Worm (Caenorhabditis elegans) whole organism, young adult: ENCODE results near the gene F58B4.5.

Experiments used
- B0035.1 ChIP-seq: sonication (generic microtip); optimal IDR thresholded peaks from 2 replicates; lab custom pipeline; 2016; ENCODE audit warnings: missing genetic modification characterization, mild to moderate bottlenecking, missing compliant biosample characterization, missing genotype, missing genetic modification reagents
- B0336.3 ChIP-seq: fragments of 200-800 bp; sonication (Bioruptor generic); IDR thresholded peaks from 2 replicates; pipeline ENCODE4 v1.3.6; 2022; ENCODE audit warnings: missing genetic modification characterization, missing compliant biosample characterization
- F33H1.4 ChIP-seq: fragments of 200-800 bp; sonication (Bioruptor generic); IDR thresholded peaks from 2 replicates; pipeline ENCODE4 v1.3.6; 2022; ENCODE audit warnings: missing genetic modification reagents, missing genetic modification characterization, missing compliant biosample characterization
- F37B4.10 ChIP-seq: fragments of 200-800 bp; sonication (Bioruptor generic); IDR thresholded peaks from 2 replicates; pipeline ENCODE4 v1.3.6; 2022; ENCODE audit warnings: missing genetic modification characterization, missing compliant biosample characterization
- F39B2.1 ChIP-seq: fragments of 200-800 bp; sonication (Bioruptor generic); IDR thresholded peaks from 2 replicates; pipeline ENCODE4 v1.3.6; 2022; ENCODE audit warnings: missing genetic modification reagents, missing genetic modification characterization, missing compliant biosample characterization
- F57A8.1 ChIP-seq: fragments of 200-800 bp; sonication (Bioruptor generic); optimal IDR thresholded peaks from 2 replicates; lab custom pipeline; 2018; ENCODE audit warnings: mild to moderate bottlenecking, missing genetic modification characterization, moderate library complexity, missing compliant biosample characterization
- T07F8.4 ChIP-seq: sonication (generic microtip); optimal IDR thresholded peaks from 2 replicates; lab custom pipeline; 2016; ENCODE audit warnings: mild to moderate bottlenecking, missing genetic modification characterization, moderate library complexity, missing compliant biosample characterization
- Y53F4B.3 ChIP-seq: fragments of 200-800 bp; sonication (Bioruptor generic); IDR thresholded peaks from 2 replicates; pipeline ENCODE4 v1.3.6; 2022; ENCODE audit warnings: missing genetic modification reagents, missing genetic modification characterization, missing compliant biosample characterization
- Y56A3A.18 ChIP-seq: fragments of 200-800 bp; sonication (Bioruptor generic); IDR thresholded peaks from 2 replicates; pipeline ENCODE4 v1.3.6; 2022; ENCODE audit warnings: missing genetic modification reagents, missing genetic modification characterization, missing compliant biosample characterization
- Y67H2A.10 ChIP-seq: fragments of 200-800 bp; sonication (Bioruptor generic); conservative IDR thresholded peaks from 2 replicates; pipeline ENCODE4 v1.3.6; 2022; ENCODE audit warnings: missing genetic modification reagents, missing genetic modification characterization, missing compliant biosample characterization
- Y79H2A.3 ChIP-seq: fragments of 200-800 bp; sonication (Bioruptor generic); conservative IDR thresholded peaks from 2 replicates; pipeline ENCODE4 v1.3.6; 2022; ENCODE audit warnings: missing genetic modification reagents, missing genetic modification characterization, missing compliant biosample characterization
- ZK185.1 ChIP-seq: sonication (generic microtip); optimal IDR thresholded peaks from 2 replicates; lab custom pipeline; 2016; ENCODE audit warnings: mild to moderate bottlenecking, missing genetic modification characterization, missing compliant biosample characterization; ENCODE audit not compliant: poor library complexity, severe bottlenecking
- aptf-2 ChIP-seq: fragments of 200-800 bp; sonication (Bioruptor generic); conservative IDR thresholded peaks from 2 replicates; pipeline ENCODE4 v1.3.6; 2022; ENCODE audit warnings: missing genetic modification reagents, missing genetic modification characterization, missing compliant biosample characterization
- atf-7 ChIP-seq: sonication (generic microtip); optimal IDR thresholded peaks from 2 replicates; lab custom pipeline; 2017; ENCODE audit warnings: mild to moderate bottlenecking, missing genetic modification characterization, missing compliant biosample characterization
- bed-2 ChIP-seq: fragments of 200-800 bp; sonication (Bioruptor generic); IDR thresholded peaks from 2 replicates; pipeline ENCODE4 v1.3.6; 2022; ENCODE audit warnings: missing genetic modification reagents, missing genetic modification characterization, missing compliant biosample characterization
- cebp-1 ChIP-seq, 2 experiments: fragments of 200-800 bp in 1 of 2; sonication (Bioruptor generic) in 1 of 2; sonication (generic microtip) in 1 of 2; IDR thresholded peaks in 1 of 2; optimal IDR thresholded peaks in 1 of 2; 2 replicates each; pipeline versions ENCODE4 v1.3.6 to Lab custom; 2017 to 2022; ENCODE audit warnings: missing compliant biosample characterization in 2 of 2, missing genetic modification characterization in 2 of 2, mild to moderate bottlenecking in 1 of 2, missing genetic modification reagents in 1 of 2, moderate library complexity in 1 of 2
- ceh-40 ChIP-seq: fragments of 200-800 bp; sonication (Bioruptor generic); IDR thresholded peaks from 2 replicates; pipeline ENCODE4 v1.3.6; 2022; ENCODE audit warnings: missing genetic modification characterization, missing compliant biosample characterization
- ceh-58 ChIP-seq: fragments of 200-800 bp; sonication (Bioruptor generic); IDR thresholded peaks from 2 replicates; pipeline ENCODE4 v1.3.6; 2022; ENCODE audit warnings: missing genetic modification characterization, missing compliant biosample characterization
- chd-7 ChIP-seq: sonication (generic microtip); optimal IDR thresholded peaks from 2 replicates; lab custom pipeline; 2016; ENCODE audit warnings: mild to moderate bottlenecking, missing genetic modification characterization, moderate library complexity, missing compliant biosample characterization
- dox-1 ChIP-seq: fragments of 200-800 bp; sonication (Bioruptor generic); IDR thresholded peaks from 2 replicates; pipeline ENCODE4 v1.3.6; 2022; ENCODE audit warnings: missing genetic modification reagents, missing genetic modification characterization, missing compliant biosample characterization
- efl-1 ChIP-seq: fragments of 150-350 bp; optimal IDR thresholded peaks from 2 replicates; lab custom pipeline; 2014; ENCODE audit warnings: missing biosample characterization, missing genetic modification reagents, missing genetic modification characterization
- egl-44 ChIP-seq: fragments of 200-800 bp; sonication (Bioruptor generic); IDR thresholded peaks from 2 replicates; pipeline ENCODE4 v1.3.6; 2022; ENCODE audit warnings: missing genetic modification reagents, missing genetic modification characterization, missing compliant biosample characterization
- hlh-26 ChIP-seq: fragments of 200-800 bp; sonication (Bioruptor generic); conservative IDR thresholded peaks from 2 replicates; pipeline ENCODE4 v1.3.6; 2022; ENCODE audit warnings: missing genetic modification reagents, missing genetic modification characterization, missing compliant biosample characterization
- hsf-1 ChIP-seq: fragments of 200-800 bp; sonication (Bioruptor generic); IDR thresholded peaks from 2 replicates; pipeline ENCODE4 v1.3.6; 2022; ENCODE audit warnings: missing genetic modification reagents, missing genetic modification characterization, missing compliant biosample characterization
- lsy-27 ChIP-seq: sonication (generic microtip); optimal IDR thresholded peaks from 2 replicates; lab custom pipeline; 2017; ENCODE audit warnings: missing genetic modification characterization, mild to moderate bottlenecking, missing compliant biosample characterization, antibody characterized with exemption, missing genotype, borderline replicate concordance; ENCODE audit not compliant: insufficient read depth
- madf-6 ChIP-seq: fragments of 200-800 bp; sonication (Bioruptor generic); IDR thresholded peaks from 2 replicates; pipeline ENCODE4 v1.3.6; 2022; ENCODE audit warnings: missing genetic modification reagents, missing genetic modification characterization, missing compliant biosample characterization
- madf-8 ChIP-seq: fragments of 200-800 bp; sonication (Bioruptor generic); conservative IDR thresholded peaks from 2 replicates; pipeline ENCODE4 v1.3.6; 2022; ENCODE audit warnings: missing genetic modification reagents, missing genetic modification characterization, missing compliant biosample characterization
- mes-4 ChIP-seq: sonication (generic microtip); optimal IDR thresholded peaks from 2 replicates; lab custom pipeline; 2016; ENCODE audit warnings: missing genotype, missing genetic modification characterization, missing compliant biosample characterization
- nfya-1 ChIP-seq: sonication (generic microtip); optimal IDR thresholded peaks from 2 replicates; lab custom pipeline; 2017; ENCODE audit warnings: antibody characterized with exemption, missing compliant biosample characterization, missing genetic modification characterization, borderline replicate concordance; ENCODE audit not compliant: insufficient read depth
- nfyb-1 ChIP-seq: fragments of 200-800 bp; sonication (Bioruptor generic); IDR thresholded peaks from 2 replicates; pipeline ENCODE4 v1.3.6; 2022; ENCODE audit warnings: missing genetic modification reagents, missing genetic modification characterization, missing compliant biosample characterization
- nhr-120 ChIP-seq: fragments of 200-800 bp; sonication (Bioruptor generic); IDR thresholded peaks from 2 replicates; pipeline ENCODE4 v1.3.6; 2022; ENCODE audit warnings: missing genetic modification characterization, missing compliant biosample characterization
- nhr-179 ChIP-seq: sonication (generic microtip); optimal IDR thresholded peaks from 2 replicates; lab custom pipeline; 2016; ENCODE audit warnings: mild to moderate bottlenecking, missing genetic modification characterization, missing compliant biosample characterization
- nhr-27 ChIP-seq: fragments of 200-800 bp; sonication (Bioruptor generic); optimal IDR thresholded peaks from 2 replicates; lab custom pipeline; 2018; ENCODE audit warnings: mild to moderate bottlenecking, missing genetic modification characterization, moderate library complexity, missing compliant biosample characterization
- nhr-80 ChIP-seq: sonication (generic microtip); optimal IDR thresholded peaks from 2 replicates; lab custom pipeline; 2016; ENCODE audit warnings: missing genetic modification characterization, missing compliant biosample characterization
- pbrm-1 ChIP-seq: fragments of 200-800 bp; sonication (Bioruptor generic); IDR thresholded peaks from 2 replicates; pipeline ENCODE4 v1.3.6; 2022; ENCODE audit warnings: missing genetic modification reagents, missing genetic modification characterization, missing compliant biosample characterization
- pha-4 ChIP-seq: fragments of 150-350 bp; sonication (generic microtip); optimal IDR thresholded peaks from 2 replicates; lab custom pipeline; 2014; ENCODE audit warnings: missing biosample characterization, missing genetic modification reagents, missing genetic modification characterization
- rcor-1 ChIP-seq: fragments of 200-800 bp; sonication (Bioruptor generic); IDR thresholded peaks from 2 replicates; pipeline ENCODE4 v1.3.6; 2022; ENCODE audit warnings: missing genetic modification reagents, missing genetic modification characterization, missing compliant biosample characterization
- repo-1 ChIP-seq: sonication (generic microtip); optimal IDR thresholded peaks from 2 replicates; lab custom pipeline; 2017; ENCODE audit warnings: mild to moderate bottlenecking, missing genetic modification characterization, missing compliant biosample characterization
- sdz-38 ChIP-seq: sonication (generic microtip); optimal IDR thresholded peaks from 2 replicates; lab custom pipeline; 2016; ENCODE audit warnings: missing genotype, missing genetic modification characterization, missing compliant biosample characterization
- sea-2 ChIP-seq: fragments of 200-800 bp; sonication (Bioruptor generic); IDR thresholded peaks from 2 replicates; pipeline ENCODE4 v1.3.6; 2022; ENCODE audit warnings: missing genetic modification characterization, missing compliant biosample characterization
- snpc-1.3 ChIP-seq: sonication (generic microtip); optimal IDR thresholded peaks from 2 replicates; lab custom pipeline; 2017; ENCODE audit warnings: missing genetic modification characterization, mild to moderate bottlenecking, missing compliant biosample characterization, antibody characterized with exemption, moderate library complexity, missing genotype, missing genetic modification reagents; ENCODE audit not compliant: insufficient read depth
- somi-1 ChIP-seq: fragments of 200-800 bp; sonication (Bioruptor generic); optimal IDR thresholded peaks from 2 replicates; lab custom pipeline; 2018; ENCODE audit warnings: mild to moderate bottlenecking, missing genetic modification characterization, missing compliant biosample characterization
- tlf-1 ChIP-seq: fragments of 200-800 bp; sonication (Bioruptor generic); optimal IDR thresholded peaks from 2 replicates; lab custom pipeline; 2018; ENCODE audit warnings: mild to moderate bottlenecking, missing genetic modification characterization, missing compliant biosample characterization
- unc-62 ChIP-seq: fragments of 150-350 bp; optimal IDR thresholded peaks from 2 replicates; lab custom pipeline; 2014; ENCODE audit warnings: missing biosample characterization, missing genetic modification reagents, missing genetic modification characterization
- xnd-1 ChIP-seq: sonication (generic microtip); optimal IDR thresholded peaks from 2 replicates; lab custom pipeline; 2016; ENCODE audit warnings: missing genotype, missing genetic modification reagents, missing genetic modification characterization, missing compliant biosample characterization
- zim-3 ChIP-seq: sonication (generic microtip); optimal IDR thresholded peaks from 2 replicates; lab custom pipeline; 2017; ENCODE audit warnings: mild to moderate bottlenecking, missing genetic modification characterization, moderate library complexity, missing compliant biosample characterization
- ztf-18 ChIP-seq: sonication (generic microtip); optimal IDR thresholded peaks from 2 replicates; lab custom pipeline; 2016; ENCODE audit warnings: missing genotype, mild to moderate bottlenecking, missing genetic modification characterization, missing compliant biosample characterization
- ztf-22 ChIP-seq: fragments of 200-800 bp; sonication (Bioruptor generic); optimal IDR thresholded peaks from 2 replicates; lab custom pipeline; 2018; ENCODE audit warnings: mild to moderate bottlenecking, missing genetic modification characterization, moderate library complexity, missing compliant biosample characterization

F58B4.5 gene

DNA sequence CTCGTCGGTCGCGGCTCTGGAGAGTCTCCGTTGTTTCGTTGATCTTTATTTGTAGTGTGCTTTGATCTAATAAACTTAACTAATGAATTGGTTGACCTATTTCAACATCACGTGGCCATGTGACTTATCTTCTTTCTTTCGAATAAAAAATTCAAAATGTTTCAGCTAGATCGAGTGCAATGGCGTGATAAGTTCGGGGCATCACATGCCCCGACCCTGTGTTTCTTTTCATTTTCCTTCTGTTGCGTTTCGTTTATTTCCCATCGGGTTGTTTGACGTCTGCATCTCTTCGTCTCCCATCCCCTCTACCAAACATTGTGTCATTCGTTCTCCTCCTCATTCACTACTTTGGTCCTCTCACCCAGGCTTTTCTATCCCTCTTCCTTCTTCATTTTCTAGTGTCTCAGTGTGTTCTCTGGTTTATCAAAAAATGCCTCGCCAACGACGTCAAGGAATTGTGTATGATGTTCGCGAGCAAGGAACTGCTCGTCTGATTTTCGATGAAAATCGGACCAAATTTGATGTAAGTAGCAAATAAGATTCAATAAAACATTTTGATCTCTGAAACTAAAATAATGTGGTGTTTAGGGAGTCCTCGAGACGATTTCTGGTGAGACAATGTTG, 19.3 kb downstream of the F58B4.5 start, which contains the start of gene F17C11.4 (continued):
- peak; percentile 85 for TF ChIP-seq nhr-80 (tag; lab: Kevin White, UChicago)
- no peak for TF ChIP-seq tlf-1
- TF ChIP-seq hlh-26: no peak
- 0 out of 2 replicates have a peak, but pooled peaks have one; percentile 13 for TF ChIP-seq madf-6 (GFP tag; lab: Robert Waterston, UW)
- TF ChIP-seq bed-2 (GFP tag; lab: Robert Waterston, UW): no peak
- no peak for TF ChIP-seq ceh-40
- TF ChIP-seq cebp-1 (GFP tag; IDR thresholded peaks at IDR 0.05; lab: Robert Waterston, UW): peak; percentile 77
- TF ChIP-seq cebp-1 (tag; optimal IDR thresholded peaks at IDR 0.05; lab: Kevin White, UChicago): peak; percentile 91
- no peak for TF ChIP-seq nhr-120
- no peak for TF ChIP-seq pbrm-1 (GFP tag; lab: Robert Waterston, UW)
- 0 out of 2 replicates have a peak, but pooled peaks have one; percentile 61 for TF ChIP-seq egl-44 (GFP tag; lab: Robert Waterston, UW)
- no peak for TF ChIP-seq sdz-38 (tag; lab: Kevin White, UChicago)
- no peak for TF ChIP-seq pha-4
- TF ChIP-seq F39B2.1: no peak
- no peak for TF ChIP-seq xnd-1 (tag; lab: Kevin White, UChicago)
- 0 out of 2 replicates have a peak, but pooled peaks have one; percentile 10 for TF ChIP-seq rcor-1 (GFP tag; lab: Robert Waterston, UW)
- TF ChIP-seq somi-1 (GFP tag; lab: Kevin White, UChicago): peak; percentile 85
- no peak for TF ChIP-seq F57A8.1 (GFP tag; lab: Kevin White, UChicago)
- no peak for TF ChIP-seq dox-1
- no peak for TF ChIP-seq zim-3 (tag; lab: Kevin White, UChicago)
- peak; percentile 43 for TF ChIP-seq B0336.3 (GFP tag; lab: Robert Waterston, UW)
- no peak for TF ChIP-seq T07F8.4 (tag; lab: Kevin White, UChicago)
- TF ChIP-seq B0035.1: no peak
- TF ChIP-seq nfya-1: no peak
- no peak for TF ChIP-seq Y53F4B.3 (GFP tag; lab: Robert Waterston, UW)
- TF ChIP-seq sea-2 (GFP tag; lab: Robert Waterston, UW): no peak
- no peak for TF ChIP-seq chd-7 (tag; lab: Kevin White, UChicago)
- TF ChIP-seq Y67H2A.10 (GFP tag; lab: Robert Waterston, UW): no peak
- no peak for TF ChIP-seq ceh-58 (GFP tag; lab: Robert Waterston, UW)
- TF ChIP-seq repo-1 (tag; lab: Kevin White, UChicago): no peak
- TF ChIP-seq ZK185.1: peak; percentile 62
- TF ChIP-seq Y56A3A.18 (GFP tag; lab: Robert Waterston, UW): no peak
- no peak for TF ChIP-seq lsy-27 (tag; lab: Kevin White, UChicago)
- peak; percentile 41 for TF ChIP-seq unc-62
- no peak for TF ChIP-seq madf-8 (GFP tag; lab: Robert Waterston, UW)
- TF ChIP-seq nhr-179: no peak
- no peak for TF ChIP-seq nhr-27
- no peak for TF ChIP-seq Y79H2A.3 (GFP tag; lab: Robert Waterston, UW)
- TF ChIP-seq efl-1 (GFP tag; lab: Kevin White, UChicago): no peak
- TF ChIP-seq snpc-1.3 (tag; lab: Kevin White, UChicago): no peak
- no peak for TF ChIP-seq ztf-22 (GFP tag; lab: Kevin White, UChicago)
- TF ChIP-seq F33H1.4: no peak
- no peak for TF ChIP-seq mes-4 (tag; lab: Kevin White, UChicago)
- peak; percentile 31 for TF ChIP-seq ztf-18 (tag; lab: Kevin White, UChicago)
- TF ChIP-seq hsf-1 (GFP tag; lab: Robert Waterston, UW): no peak
- TF ChIP-seq aptf-2 (GFP tag; lab: Robert Waterston, UW): no peak
- TF ChIP-seq atf-7 (tag; lab: Kevin White, UChicago): peak; percentile 62
- TF ChIP-seq F37B4.10 (GFP tag; lab: Robert Waterston, UW): no peak
- no peak for TF ChIP-seq nfyb-1
